Worm (Caenorhabditis elegans) whole organism, young adult: ENCODE results near the gene spt-4.

Experiments
- F37B4.10 ChIP-seq: fragments of 200-800 bp; sonication (Bioruptor generic); IDR thresholded peaks from 2 replicates; pipeline ENCODE4 v1.3.6; 2022; ENCODE audit warnings: missing genetic modification characterization, missing compliant biosample characterization
- T26A5.8 ChIP-seq: sonication (generic microtip); optimal IDR thresholded peaks from 2 replicates; lab custom pipeline; 2016; ENCODE audit warnings: missing genetic modification characterization, missing compliant biosample characterization
- ama-1 ChIP-seq, 3 experiments: fragments of 150-350 bp in 1 of 3; sonication (generic microtip) in 2 of 3; optimal IDR thresholded peaks; 2 replicates each; lab custom pipeline; 2014 to 2018; ENCODE audit warnings: missing biosample characterization in 2 of 3, missing genetic modification characterization in 2 of 3, missing genetic modification reagents in 2 of 3
- ceh-100 ChIP-seq: fragments of 200-800 bp; sonication (Bioruptor generic); IDR thresholded peaks from 2 replicates; pipeline ENCODE4 v1.3.6; 2022; ENCODE audit warnings: missing genetic modification reagents, missing genetic modification characterization, missing compliant biosample characterization
- ceh-79 ChIP-seq: sonication (generic microtip); optimal IDR thresholded peaks from 2 replicates; lab custom pipeline; 2017; ENCODE audit warnings: mild to moderate bottlenecking, missing genetic modification characterization, missing compliant biosample characterization
- gei-17 ChIP-seq: fragments of 200-800 bp; sonication (Bioruptor generic); optimal IDR thresholded peaks from 2 replicates; lab custom pipeline; 2018; ENCODE audit warnings: mild to moderate bottlenecking, missing genetic modification characterization, missing compliant biosample characterization
- nfya-1 ChIP-seq: sonication (generic microtip); optimal IDR thresholded peaks from 2 replicates; lab custom pipeline; 2017; ENCODE audit warnings: antibody characterized with exemption, missing compliant biosample characterization, missing genetic modification characterization, borderline replicate concordance; ENCODE audit not compliant: insufficient read depth
- snpc-4 ChIP-seq, 5 experiments: fragments of 150-350 bp in 1 of 5; sonication (generic microtip) in 4 of 5; optimal IDR thresholded peaks; 2 replicates each; lab custom pipeline; 2014 to 2018; ENCODE audit warnings: missing genetic modification characterization in 5 of 5, missing biosample characterization in 3 of 5, antibody characterized with exemption in 2 of 5, mild to moderate bottlenecking in 2 of 5, missing compliant biosample characterization in 2 of 5, missing genotype in 2 of 5, moderate library complexity in 2 of 5, missing genetic modification reagents in 1 of 5
- tbx-9 ChIP-seq: sonication (generic microtip); optimal IDR thresholded peaks from 2 replicates; lab custom pipeline; 2016; ENCODE audit warnings: borderline replicate concordance, missing genetic modification characterization, inconsistent platforms, missing compliant biosample characterization
- tlf-1 ChIP-seq: fragments of 200-800 bp; sonication (Bioruptor generic); optimal IDR thresholded peaks from 2 replicates; lab custom pipeline; 2018; ENCODE audit warnings: mild to moderate bottlenecking, missing genetic modification characterization, missing compliant biosample characterization
- unc-62 ChIP-seq: fragments of 150-350 bp; optimal IDR thresholded peaks from 2 replicates; lab custom pipeline; 2014; ENCODE audit warnings: missing biosample characterization, missing genetic modification reagents, missing genetic modification characterization

ce11 chrIII:25582-25996 is 44.0 kb downstream of the spt-4 start:
- TF ChIP-seq gei-17, result no peak
- no peak for TF ChIP-seq tlf-1 (GFP tag; lab: Kevin White, UChicago)
- no peak for TF ChIP-seq unc-62 (GFP tag; lab: Kevin White, UChicago)
- TF ChIP-seq ceh-100 (GFP tag; lab: Robert Waterston, UW), result no peak
- no peak for TF ChIP-seq ceh-79
- no peak for TF ChIP-seq T26A5.8 (tag; lab: Kevin White, UChicago)
- no peak for TF ChIP-seq ama-1 (optimal IDR thresholded peaks at IDR 0.05; lab: Kevin White, UChicago)
- TF ChIP-seq ama-1 (GFP tag; optimal IDR thresholded peaks at IDR 0.05; lab: Kevin White, UChicago), result no peak
- no peak for TF ChIP-seq snpc-4 (GFP tag; optimal IDR thresholded peaks at IDR 0.05; lab: Kevin White, UChicago)
- TF ChIP-seq snpc-4 (tag; optimal IDR thresholded peaks at IDR 0.05; lab: Kevin White, UChicago), result no peak
- TF ChIP-seq F37B4.10 (GFP tag; lab: Robert Waterston, UW), result no peak
- TF ChIP-seq tbx-9 (tag; lab: Kevin White, UChicago), result no peak
- no peak for TF ChIP-seq nfya-1 (tag; lab: Kevin White, UChicago)
